Worm (Caenorhabditis elegans): ENCODE data around the gene F09C6.16.
"Not testable (repeated sequence)": the region's sequence is repeated elsewhere in the genome, so short reads cannot be mapped to it uniquely, and the experiment has no call there.

The F09C6.16 gene

ce11 chrV:16951504-16951903, 41.7 kb upstream of the F09C6.16 start, which contains the start of gene clec-238:
Gene clec-238, plus strand, starts transcription at chrV:16951804.
- TF ChIP-seq K02D7.2 (tag; optimal IDR thresholded peaks at IDR 0.05), result no peak
- no peak for TF ChIP-seq syd-9 (tag; optimal IDR thresholded peaks at IDR 0.05)
- no peak for TF ChIP-seq hlh-8 (tag; optimal IDR thresholded peaks at IDR 0.05)
- no peak for TF ChIP-seq mec-3 (tag; optimal IDR thresholded peaks at IDR 0.05; ENCODE audit: borderline replicate concordance)
- TF ChIP-seq fax-1 (tag; optimal IDR thresholded peaks at IDR 0.05), result no peak
- no peak for TF ChIP-seq unc-3 (GFP tag; conservative IDR thresholded peaks at IDR 0.05)
- no peak for TF ChIP-seq unc-3 (tag; optimal IDR thresholded peaks at IDR 0.05)
- TF ChIP-seq zip-5 (tag; optimal IDR thresholded peaks at IDR 0.05), result no peak
- TF ChIP-seq lim-6 (tag; optimal IDR thresholded peaks at IDR 0.05), result no peak
- TF ChIP-seq che-1 (tag; optimal IDR thresholded peaks at IDR 0.05), result no peak
- TF ChIP-seq unc-86 (tag; optimal IDR thresholded peaks at IDR 0.05), result no peak
- TF ChIP-seq ceh-45 (GFP tag; IDR thresholded peaks at IDR 0.05), result no peak
- TF ChIP-seq gmeb-2 (tag; optimal IDR thresholded peaks at IDR 0.05), result no peak
- TF ChIP-seq Y22D7AL.16 (tag; optimal IDR thresholded peaks at IDR 0.05), result no peak
- TF ChIP-seq ceh-34 (tag; optimal IDR thresholded peaks at IDR 0.05), result no peak
- TF ChIP-seq ref-2 (tag; optimal IDR thresholded peaks at IDR 0.05), result no peak

DNA sequence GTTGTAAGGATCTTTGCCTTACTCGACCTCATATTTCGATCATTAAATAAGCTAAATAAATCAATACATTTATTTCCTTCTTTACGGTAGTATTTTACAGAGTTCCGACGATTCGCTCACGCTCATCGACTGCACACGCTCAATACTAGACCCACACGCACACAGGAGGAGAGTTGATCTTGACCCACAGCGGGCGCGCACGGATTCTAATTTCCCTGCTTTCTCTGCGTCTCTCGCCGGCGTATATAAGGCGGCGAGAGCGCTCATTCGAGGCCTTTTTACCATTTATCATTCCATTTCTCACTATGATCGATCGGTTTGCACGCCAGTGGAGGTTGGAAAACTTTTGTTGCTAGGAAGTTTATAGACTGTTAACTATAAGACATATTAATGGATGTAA, 40.3 kb upstream of the F09C6.16 start:
- TF ChIP-seq dmd-4 (tag; optimal IDR thresholded peaks at IDR 0.05; ENCODE audit: borderline replicate concordance) (no peak), lim-6 (tag; optimal IDR thresholded peaks at IDR 0.05) (no peak), pqm-1 (tag; optimal IDR thresholded peaks at IDR 0.05) (no peak), pax-1 (tag; optimal IDR thresholded peaks at IDR 0.05) (no peak), lin-11 (tag; optimal IDR thresholded peaks at IDR 0.05) (no peak), hlh-13 (GFP tag; optimal IDR thresholded peaks at IDR 0.05) (no peak), tbx-7 (tag; optimal IDR thresholded peaks at IDR 0.05) (no peak), tbx-2 (tag; optimal IDR thresholded peaks at IDR 0.05) (no peak), ttx-3 (tag; optimal IDR thresholded peaks at IDR 0.05) (no peak), hlh-6 (tag; optimal IDR thresholded peaks at IDR 0.05) (no peak), sdc-2 (tag; optimal IDR thresholded peaks at IDR 0.05) (no peak), nfya-1 (tag; optimal IDR thresholded peaks at IDR 0.05) (no peak), ahr-1 (tag; optimal IDR thresholded peaks at IDR 0.05) (no peak), pag-3 (tag; optimal IDR thresholded peaks at IDR 0.05; ENCODE audit: borderline replicate concordance) (no peak)

DNA sequence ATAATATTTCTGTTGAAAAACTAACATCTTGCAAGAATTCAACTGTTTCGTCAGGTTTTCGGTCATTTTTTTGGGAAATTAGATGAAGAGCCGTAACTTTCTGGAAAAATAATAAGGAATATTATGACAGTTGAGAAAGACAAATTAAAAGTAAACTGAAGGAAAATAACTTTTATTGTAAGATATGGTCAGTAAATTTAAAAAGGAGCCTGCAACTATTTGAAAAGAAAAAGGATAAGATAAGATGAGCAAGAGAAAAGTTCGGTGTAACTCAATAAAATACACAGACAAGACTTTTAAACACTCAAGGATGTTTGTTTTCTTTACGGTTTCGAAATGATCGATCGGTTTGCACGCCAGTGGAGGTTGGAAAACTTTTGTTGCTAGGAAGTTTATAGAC, 39.8 kb upstream of the F09C6.16 start, which contains the start of gene fbxa-111:
Gene fbxa-111 (minus strand): TSS at position 101 of the 400 bp plus-strand sequence.
- TF ChIP-seq odd-2, pha-4, che-1 (tag; optimal IDR thresholded peaks at IDR 0.05): not testable (repeated sequence)

DNA sequence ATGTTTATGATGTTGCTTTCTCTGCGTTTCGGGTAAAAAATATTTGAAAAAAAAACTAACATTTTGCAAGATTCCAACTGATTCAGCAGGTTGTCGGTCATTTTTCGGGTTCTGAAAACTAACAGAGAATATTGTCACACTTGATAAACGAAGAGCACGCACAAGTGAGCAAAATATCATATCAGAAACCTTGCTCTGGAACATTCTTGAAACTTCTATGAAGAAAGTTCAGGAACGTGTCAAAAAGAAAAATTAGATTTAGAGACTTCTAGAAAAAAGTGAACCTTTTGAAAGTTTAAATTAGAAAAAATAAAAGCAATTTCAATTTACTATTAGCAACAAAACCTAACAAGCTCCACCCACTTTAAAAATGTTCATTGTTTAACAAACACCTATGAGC, 38.2 kb upstream of the F09C6.16 start, which contains the start of gene fbxa-112:
Gene fbxa-112 (minus strand): TSS at position 101 of the 400 bp plus-strand sequence.
- TF ChIP-seq C08G9.2, zip-5, Y22D7AL.16 (tag; optimal IDR thresholded peaks at IDR 0.05): not testable (repeated sequence)

ce11 chrV:16938731-16939130, 29.0 kb upstream of the F09C6.16 start, which contains the start of gene fbxa-148:
Gene fbxa-148, plus strand, starts transcription at chrV:16939031.
- not testable (repeated sequence) for TF ChIP-seq sox-2 (GFP tag; IDR thresholded peaks at IDR 0.05); ref-2 (tag; optimal IDR thresholded peaks at IDR 0.05); lim-6 (tag; optimal IDR thresholded peaks at IDR 0.05)

DNA sequence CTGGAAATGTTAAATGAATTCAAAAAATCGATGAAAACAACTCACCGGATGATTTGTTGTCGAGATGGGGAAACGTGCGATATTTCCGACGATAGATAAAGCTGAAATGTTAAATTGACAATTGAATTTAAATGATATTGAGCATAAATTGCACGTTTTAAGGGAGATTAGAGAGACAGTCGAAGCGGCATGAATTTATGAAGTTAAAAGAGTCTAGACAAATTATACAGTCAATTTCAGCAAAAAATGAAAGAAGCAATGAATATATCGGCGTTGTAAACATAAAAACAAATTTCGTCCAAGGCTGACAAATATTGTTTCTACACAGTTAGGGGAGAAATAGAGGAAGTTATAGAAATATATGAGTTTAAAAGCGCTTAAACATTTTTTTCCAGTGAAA, 17.6 kb upstream of the F09C6.16 start, which contains the start of gene Y102A5C.36:
Gene Y102A5C.36 (minus strand): TSS at position 101 of the 400 bp plus-strand sequence.
- TF ChIP-seq che-1 (tag; optimal IDR thresholded peaks at IDR 0.05), result no peak
- no peak for TF ChIP-seq sdc-2 (tag; optimal IDR thresholded peaks at IDR 0.05)
- TF ChIP-seq pha-2 (tag; optimal IDR thresholded peaks at IDR 0.05), result no peak
- no peak for TF ChIP-seq hlh-8 (tag; optimal IDR thresholded peaks at IDR 0.05)
- no peak for TF ChIP-seq rnt-1 (tag; optimal IDR thresholded peaks at IDR 0.05)
- TF ChIP-seq lim-6 (tag; optimal IDR thresholded peaks at IDR 0.05), result no peak
- TF ChIP-seq lin-11 (tag; optimal IDR thresholded peaks at IDR 0.05), result no peak
- no peak for TF ChIP-seq madf-2 (tag; optimal IDR thresholded peaks at IDR 0.05)
- TF ChIP-seq nhr-11 (tag; optimal IDR thresholded peaks at IDR 0.05), result no peak
- no peak for TF ChIP-seq unc-3 (GFP tag; conservative IDR thresholded peaks at IDR 0.05)
- no peak for TF ChIP-seq unc-3 (tag; optimal IDR thresholded peaks at IDR 0.05)
- TF ChIP-seq dmd-4 (tag; optimal IDR thresholded peaks at IDR 0.05; ENCODE audit: borderline replicate concordance), result no peak
- no peak for TF ChIP-seq F13H6.1 (tag; optimal IDR thresholded peaks at IDR 0.05)
- no peak for TF ChIP-seq ama-1 (optimal IDR thresholded peaks at IDR 0.05)
- no peak for TF ChIP-seq ceh-9 (tag; optimal IDR thresholded peaks at IDR 0.05)
- TF ChIP-seq ets-4 (tag; optimal IDR thresholded peaks at IDR 0.05), result no peak
- no peak for TF ChIP-seq C08G9.2 (tag; optimal IDR thresholded peaks at IDR 0.05)
- no peak for TF ChIP-seq sox-4 (tag; optimal IDR thresholded peaks at IDR 0.05)
- TF ChIP-seq pqm-1 (tag; optimal IDR thresholded peaks at IDR 0.05), result no peak
- no peak for TF ChIP-seq hlh-15 (tag; optimal IDR thresholded peaks at IDR 0.05)
- no peak for TF ChIP-seq hlh-6 (tag; optimal IDR thresholded peaks at IDR 0.05)
